Worm (Caenorhabditis elegans) whole organism, L2 larva: Measurements from ENCODE around the gene ceh-83.
"Not testable (repeated sequence)": the region's sequence is repeated elsewhere in the genome, so short reads cannot be mapped to it uniquely, and the experiment has no call there.

Experiments used
- aly-2 ChIP-seq: fragments of 150-350 bp; optimal IDR thresholded peaks from 2 replicates; lab custom pipeline; 2014; ENCODE audit warnings: missing biosample characterization, missing genetic modification characterization
- ama-1 ChIP-seq: fragments of 150-350 bp; optimal IDR thresholded peaks from 2 replicates; lab custom pipeline; 2018; ENCODE audit warnings: inconsistent platforms
- fos-1 ChIP-seq: fragments of 150-350 bp; optimal IDR thresholded peaks from 2 replicates; lab custom pipeline; 2014; ENCODE audit warnings: missing biosample characterization, missing genetic modification characterization
- mbf-1 ChIP-seq: sonication (generic microtip); optimal IDR thresholded peaks from 2 replicates; lab custom pipeline; 2017; ENCODE audit warnings: missing biosample characterization, missing genetic modification characterization
- mdl-1 ChIP-seq, 2 experiments: fragments of 150-350 bp in 1 of 2; sonication (generic microtip) in 1 of 2; optimal IDR thresholded peaks; 2 replicates each; lab custom pipeline; 2017; ENCODE audit warnings: missing biosample characterization in 2 of 2, missing genetic modification characterization in 2 of 2
- unc-39 ChIP-seq: fragments of 150-350 bp; optimal IDR thresholded peaks from 2 replicates; lab custom pipeline; 2014; ENCODE audit warnings: missing biosample characterization, missing genetic modification characterization

ce11 chrII:1767458-1767857 lies 31.1 kb upstream of the ceh-83 start:
- peak; percentile 34 for TF ChIP-seq fos-1
- TF ChIP-seq mdl-1 (tag; optimal IDR thresholded peaks at IDR 0.05; lab: Kevin White, UChicago); ama-1 (lab: Kevin White, UChicago); mbf-1; unc-39 (tag; lab: Kevin White, UChicago); aly-2 (tag; lab: Kevin White, UChicago): not testable (repeated sequence)
